Fruit fly (Drosophila melanogaster) whole organism, embryonic: ENCODE data around the gene CG33111.

Source experiments
- Atf6 ChIP-seq: fragments of 200-800 bp; sonication (Bioruptor generic); IDR thresholded peaks from 2 replicates; pipeline ENCODE4 v1.3.6; 2022; ENCODE audit warnings: missing biosample characterization, missing genetic modification characterization
- CG10209 ChIP-seq: fragments of 200-800 bp; sonication (Bioruptor generic); optimal IDR thresholded peaks from 3 replicates; lab custom pipeline; 2017; ENCODE audit warnings: missing biosample characterization, mild to moderate bottlenecking, missing genetic modification characterization, missing genetic modification reagents
- CG10543 ChIP-seq: fragments of 200-800 bp; sonication (Bioruptor generic); optimal IDR thresholded peaks from 3 replicates; lab custom pipeline; 2017; ENCODE audit warnings: missing biosample characterization, mild to moderate bottlenecking, missing genetic modification characterization, moderate library complexity
- CG11504 ChIP-seq: fragments of 200-800 bp; sonication (Bioruptor generic); optimal IDR thresholded peaks from 3 replicates; lab custom pipeline; 2019; ENCODE audit warnings: missing biosample characterization, mild to moderate bottlenecking, missing genetic modification characterization, moderate library complexity
- CG12104 ChIP-seq: fragments of 200-800 bp; sonication (Bioruptor generic); optimal IDR thresholded peaks from 3 replicates; lab custom pipeline; 2016; ENCODE audit warnings: missing biosample characterization, missing genetic modification characterization
- CG12155 ChIP-seq: fragments of 200-800 bp; sonication (Bioruptor generic); optimal IDR thresholded peaks from 3 replicates; lab custom pipeline; 2016; ENCODE audit warnings: missing biosample characterization, missing genetic modification characterization
- CG12299 ChIP-seq: fragments of 200-800 bp; sonication (Bioruptor generic); optimal IDR thresholded peaks from 2 replicates; lab custom pipeline; 2018; ENCODE audit warnings: missing biosample characterization, mild to moderate bottlenecking, missing genetic modification characterization
- CG1603 ChIP-seq: fragments of 200-800 bp; sonication (Bioruptor generic); optimal IDR thresholded peaks from 2 replicates; lab custom pipeline; 2019; ENCODE audit warnings: missing biosample characterization, mild to moderate bottlenecking, missing genetic modification characterization, moderate library complexity
- CG16779 ChIP-seq: fragments of 200-800 bp; sonication (Bioruptor generic); IDR thresholded peaks from 2 replicates; pipeline ENCODE4 v1.3.6; 2022; ENCODE audit warnings: missing biosample characterization, missing genetic modification characterization
- CG17186 ChIP-seq: fragments of 200-800 bp; sonication (Bioruptor generic); optimal IDR thresholded peaks from 3 replicates; lab custom pipeline; 2017; ENCODE audit warnings: missing biosample characterization, missing genetic modification reagents, missing genetic modification characterization
- CG17829 ChIP-seq: fragments of 200-800 bp; optimal IDR thresholded peaks from 2 replicates; lab custom pipeline; 2019; ENCODE audit warnings: missing biosample characterization, mild to moderate bottlenecking, missing genetic modification characterization, moderate library complexity
- CG18764 ChIP-seq: fragments of 200-800 bp; sonication (Bioruptor generic); optimal IDR thresholded peaks from 3 replicates; lab custom pipeline; 2016; ENCODE audit warnings: missing biosample characterization, missing genetic modification characterization
- CG2116 ChIP-seq: fragments of 200-800 bp; sonication (Bioruptor generic); optimal IDR thresholded peaks from 3 replicates; lab custom pipeline; 2018; ENCODE audit warnings: missing biosample characterization, mild to moderate bottlenecking, missing genetic modification characterization
- CG2202 ChIP-seq: fragments of 200-800 bp; sonication (Bioruptor generic); optimal IDR thresholded peaks from 2 replicates; lab custom pipeline; 2018; ENCODE audit warnings: missing biosample characterization, mild to moderate bottlenecking, missing genetic modification characterization
- CG2678 ChIP-seq: fragments of 200-800 bp; sonication (Bioruptor generic); optimal IDR thresholded peaks from 3 replicates; lab custom pipeline; 2019; ENCODE audit warnings: missing biosample characterization, mild to moderate bottlenecking, missing genetic modification characterization, moderate library complexity
- CG3065 ChIP-seq: fragments of 200-800 bp; sonication (Bioruptor generic); optimal IDR thresholded peaks from 2 replicates; lab custom pipeline; 2016; ENCODE audit warnings: missing biosample characterization, missing genetic modification characterization
- CG33213 ChIP-seq: fragments of 200-800 bp; sonication (Bioruptor generic); optimal IDR thresholded peaks from 3 replicates; lab custom pipeline; 2016; ENCODE audit warnings: missing biosample characterization, missing genetic modification characterization
- CG6765 ChIP-seq: fragments of 200-800 bp; sonication (Bioruptor generic); optimal IDR thresholded peaks from 3 replicates; lab custom pipeline; 2017; ENCODE audit warnings: missing biosample characterization, mild to moderate bottlenecking, missing genetic modification characterization
- CG7786 ChIP-seq: fragments of 200-800 bp; sonication (Bioruptor generic); optimal IDR thresholded peaks from 2 replicates; lab custom pipeline; 2016; ENCODE audit warnings: missing biosample characterization, missing genetic modification characterization
- Ets97D ChIP-seq: fragments of 200-800 bp; sonication (Bioruptor generic); optimal IDR thresholded peaks from 3 replicates; lab custom pipeline; 2016; ENCODE audit warnings: missing biosample characterization, missing genetic modification characterization
- GATAe ChIP-seq: fragments of 200-800 bp; sonication (Bioruptor generic); conservative IDR thresholded peaks from 2 replicates; pipeline ENCODE4 v1.3.6; 2022; ENCODE audit warnings: missing biosample characterization, missing genetic modification characterization
- HLH54F ChIP-seq: fragments of 200-800 bp; sonication (Bioruptor generic); optimal IDR thresholded peaks from 3 replicates; lab custom pipeline; 2016; ENCODE audit warnings: missing biosample characterization, missing genetic modification characterization
- Hr78 ChIP-seq, 2 experiments: fragments of 200-800 bp in 1 of 2; fragments of >200 bp in 1 of 2; sonication (Bioruptor generic) in 1 of 2; optimal IDR thresholded peaks; 2 replicates each; lab custom pipeline; 2017 to 2019; ENCODE audit warnings: missing biosample characterization in 2 of 2, missing genetic modification characterization in 2 of 2, mild to moderate bottlenecking in 1 of 2, moderate library complexity in 1 of 2
- Jarid2 ChIP-seq: fragments of 200-800 bp; sonication (Bioruptor generic); optimal IDR thresholded peaks from 3 replicates; lab custom pipeline; 2017; ENCODE audit warnings: mild to moderate bottlenecking, missing biosample characterization, missing genetic modification reagents, missing genetic modification characterization
- NFAT ChIP-seq: fragments of 200-800 bp; sonication (Bioruptor generic); IDR thresholded peaks from 2 replicates; pipeline ENCODE4 v1.3.6; 2022; ENCODE audit warnings: missing biosample characterization, missing genetic modification characterization
- Nf-YA ChIP-seq: fragments of 200-800 bp; sonication (Bioruptor generic); IDR thresholded peaks from 2 replicates; pipeline ENCODE4 v1.3.6; 2022; ENCODE audit warnings: missing biosample characterization, missing genetic modification characterization
- Sry-β ChIP-seq: fragments of 200-800 bp; sonication (Bioruptor generic); optimal IDR thresholded peaks from 2 replicates; lab custom pipeline; 2018; ENCODE audit warnings: missing biosample characterization, mild to moderate bottlenecking, missing genetic modification characterization, moderate library complexity
- YL-1 ChIP-seq: fragments of 200-800 bp; sonication (Bioruptor generic); optimal IDR thresholded peaks from 3 replicates; lab custom pipeline; 2017; ENCODE audit warnings: missing biosample characterization, mild to moderate bottlenecking, missing genetic modification characterization
- ara ChIP-seq: fragments of 200-800 bp; sonication (Bioruptor generic); IDR thresholded peaks from 2 replicates; pipeline ENCODE4 v1.3.6; 2022; ENCODE audit warnings: missing biosample characterization, missing genetic modification characterization
- ash1 ChIP-seq: fragments of 200-800 bp; sonication (Bioruptor generic); optimal IDR thresholded peaks from 2 replicates; lab custom pipeline; 2018; ENCODE audit warnings: missing biosample characterization, mild to moderate bottlenecking, missing genetic modification characterization
- bbx ChIP-seq: fragments of 200-800 bp; sonication (Bioruptor generic); IDR thresholded peaks from 2 replicates; pipeline ENCODE4 v1.3.6; 2022; ENCODE audit warnings: missing biosample characterization, missing genetic modification characterization; ENCODE audit not compliant: partially characterized antibody
- bcd ChIP-seq: fragments of 200-800 bp; sonication (Bioruptor generic); optimal IDR thresholded peaks from 2 replicates; lab custom pipeline; 2017; ENCODE audit warnings: missing biosample characterization, mild to moderate bottlenecking, missing genetic modification characterization
- cas ChIP-seq: fragments of 200-800 bp; sonication (Bioruptor generic); IDR thresholded peaks from 2 replicates; pipeline ENCODE4 v1.3.6; 2022; ENCODE audit warnings: missing biosample characterization, missing genetic modification characterization
- chinmo ChIP-seq: fragments of 200-800 bp; sonication (Bioruptor generic); IDR thresholded peaks from 4 replicates; pipeline ENCODE4 v1.3.6; 2022; ENCODE audit warnings: missing biosample characterization, missing genetic modification characterization; ENCODE audit not compliant: partially characterized antibody
- chn ChIP-seq: fragments of 200-800 bp; sonication (Bioruptor generic); optimal IDR thresholded peaks from 2 replicates; lab custom pipeline; 2016; ENCODE audit warnings: missing biosample characterization, missing genetic modification characterization
- dmrt11E ChIP-seq: fragments of 200-800 bp; sonication (Bioruptor generic); optimal IDR thresholded peaks from 3 replicates; lab custom pipeline; 2018; ENCODE audit warnings: missing biosample characterization, mild to moderate bottlenecking, missing genetic modification characterization, moderate library complexity
- emc ChIP-seq: fragments of 200-800 bp; sonication (Bioruptor generic); optimal IDR thresholded peaks from 2 replicates; lab custom pipeline; 2016; ENCODE audit warnings: missing biosample characterization, missing genetic modification characterization
- esg ChIP-seq: fragments of 200-800 bp; sonication (Bioruptor generic); conservative IDR thresholded peaks from 2 replicates; pipeline ENCODE4 v1.3.6; 2022; ENCODE audit warnings: missing biosample characterization, missing genetic modification characterization
- gcm ChIP-seq: fragments of 200-800 bp; sonication (Bioruptor generic); optimal IDR thresholded peaks from 2 replicates; lab custom pipeline; 2019; ENCODE audit warnings: missing biosample characterization, mild to moderate bottlenecking, missing genetic modification characterization, moderate library complexity
- h ChIP-seq: fragments of >200 bp; optimal IDR thresholded peaks from 2 replicates; lab custom pipeline; 2017
- lilli ChIP-seq: fragments of 200-800 bp; sonication (Bioruptor generic); optimal IDR thresholded peaks from 3 replicates; lab custom pipeline; 2016; ENCODE audit warnings: missing biosample characterization, missing genetic modification characterization
- mam ChIP-seq: fragments of 200-800 bp; sonication (Bioruptor generic); optimal IDR thresholded peaks from 3 replicates; lab custom pipeline; 2016; ENCODE audit warnings: missing biosample characterization, missing genetic modification characterization
- onecut ChIP-seq: fragments of 200-800 bp; sonication (Bioruptor generic); IDR thresholded peaks from 2 replicates; pipeline ENCODE4 v1.3.6; 2022; ENCODE audit warnings: missing biosample characterization, missing genetic modification characterization
- pfk ChIP-seq: fragments of 200-800 bp; sonication (Bioruptor generic); optimal IDR thresholded peaks from 2 replicates; lab custom pipeline; 2018; ENCODE audit warnings: missing biosample characterization, mild to moderate bottlenecking, missing genetic modification characterization, moderate library complexity
- ranshi ChIP-seq: fragments of 200-800 bp; sonication (Bioruptor generic); IDR thresholded peaks from 2 replicates; pipeline ENCODE4 v1.3.6; 2022; ENCODE audit warnings: missing biosample characterization, missing genetic modification characterization
- sens-2 ChIP-seq: fragments of 200-800 bp; sonication (Bioruptor generic); IDR thresholded peaks from 2 replicates; pipeline ENCODE4 v1.3.6; 2022; ENCODE audit warnings: missing biosample characterization, missing genetic modification characterization
- slbo ChIP-seq: fragments of 200-800 bp; sonication (Bioruptor generic); IDR thresholded peaks from 2 replicates; pipeline ENCODE4 v1.3.6; 2022; ENCODE audit warnings: missing biosample characterization, missing genetic modification characterization
- slou ChIP-seq: fragments of 200-800 bp; sonication (Bioruptor generic); optimal IDR thresholded peaks from 3 replicates; lab custom pipeline; 2016; ENCODE audit warnings: missing biosample characterization, missing genetic modification characterization
- slp2 ChIP-seq: fragments of 200-800 bp; sonication (Bioruptor generic); optimal IDR thresholded peaks from 2 replicates; lab custom pipeline; 2016; ENCODE audit warnings: missing biosample characterization, missing genetic modification characterization
- sob ChIP-seq: fragments of 200-800 bp; sonication (Bioruptor generic); IDR thresholded peaks from 2 replicates; pipeline ENCODE4 v1.3.6; 2022; ENCODE audit warnings: missing biosample characterization, missing genetic modification characterization
- twi ChIP-seq: fragments of 200-800 bp; optimal IDR thresholded peaks from 2 replicates; lab custom pipeline; 2019; ENCODE audit warnings: missing biosample characterization, mild to moderate bottlenecking, missing genetic modification characterization, moderate library complexity

The CG33111 gene

dm6 chr3R:23772808-23773207 is 46.2 kb downstream of the CG33111 start, which contains the start of gene tst (continued):
- TF ChIP-seq slbo (GFP tag; lab: Robert Waterston, UW) (peak; percentile 99), gcm (GFP tag; lab: Kevin White, UChicago) (peak; percentile 87), CG17186 (GFP tag; lab: Kevin White, UChicago) (no peak), bbx (GFP tag; lab: Robert Waterston, UW) (no peak), esg (peak; percentile 96), Jarid2 (GFP tag; lab: Kevin White, UChicago) (peak; percentile 31), slp2 (peak; percentile 12), emc (GFP tag; lab: Kevin White, UChicago) (peak; percentile 3), sob (GFP tag; lab: Robert Waterston, UW) (peak; percentile 99), sens-2 (peak; percentile 67; the same call in 1 of the 2 replicates), CG17829 (tag; lab: Kevin White, UChicago) (peak; percentile 96), ash1 (GFP tag; lab: Kevin White, UChicago) (no peak), CG12299 (tag; lab: Kevin White, UChicago) (peak; percentile 78), chn (GFP tag; lab: Kevin White, UChicago) (peak; percentile 63), CG10209 (GFP tag; lab: Kevin White, UChicago) (peak; percentile 92), cas (GFP tag; lab: Robert Waterston, UW) (peak; percentile 93), chinmo (GFP tag; lab: Robert Waterston, UW) (0 out of 4 replicates have a peak, but pooled peaks have one; percentile 43), CG16779 (GFP tag; lab: Robert Waterston, UW) (peak; percentile 84), YL-1 (GFP tag; lab: Kevin White, UChicago) (peak; percentile 71), CG2678 (peak; percentile 93), CG18764 (GFP tag; lab: Kevin White, UChicago) (peak; percentile 83), Sry-β (peak; percentile 59), CG3065 (GFP tag; lab: Kevin White, UChicago) (peak; percentile 83), CG1603 (no peak), Atf6 (GFP tag; lab: Robert Waterston, UW) (peak; percentile 91), mam (GFP tag; lab: Kevin White, UChicago) (peak; percentile 63), Ets97D (peak; percentile 17), CG6765 (GFP tag; lab: Kevin White, UChicago) (peak; percentile 72), CG10543 (GFP tag; lab: Kevin White, UChicago) (peak; percentile 53), Hr78 (GFP tag; optimal IDR thresholded peaks at IDR 0.05; lab: Kevin White, UChicago) (no peak), CG11504 (tag; lab: Kevin White, UChicago) (peak; percentile 92), CG33213 (peak; percentile 24), dmrt11E (tag; lab: Kevin White, UChicago) (peak; percentile 92), NFAT (GFP tag; lab: Robert Waterston, UW) (peak; percentile 91), ranshi (GFP tag; lab: Robert Waterston, UW) (peak; percentile 97), CG2202 (tag; lab: Kevin White, UChicago) (peak; percentile 78), bcd (GFP tag; lab: Kevin White, UChicago) (peak; percentile 88), CG7786 (GFP tag; lab: Kevin White, UChicago) (peak; percentile 7), GATAe (GFP tag; lab: Robert Waterston, UW) (peak; percentile 87), twi (tag; lab: Kevin White, UChicago) (peak; percentile 80), pfk (GFP tag; lab: Kevin White, UChicago) (no peak), lilli (peak; percentile 84), HLH54F (peak; percentile 53), slou (GFP tag; lab: Kevin White, UChicago) (peak; percentile 73), onecut (GFP tag; lab: Robert Waterston, UW) (peak; percentile 74), ara (peak; percentile 95), h (lab: Kevin White, UChicago) (no peak), Nf-YA (GFP tag; lab: Robert Waterston, UW) (peak; percentile 90), CG2116 (GFP tag; lab: Kevin White, UChicago) (peak; percentile 66), CG12104 (GFP tag; lab: Kevin White, UChicago) (peak; percentile 88), CG12155 (GFP tag; lab: Kevin White, UChicago) (peak; percentile 89)
